Worm (Caenorhabditis elegans): ENCODE measurements around the gene asp-6.

The asp-6 gene

ce11 chrV:8288125-8288806, 19.5 kb upstream of the asp-6 start:
- TF ChIP-seq ztf-11 (tag; optimal IDR thresholded peaks at IDR 0.05) = no peak
- no peak for TF ChIP-seq C04F5.9 (tag; optimal IDR thresholded peaks at IDR 0.05)
- TF ChIP-seq skn-1 (tag; optimal IDR thresholded peaks at IDR 0.05) = peak; percentile 44
- TF ChIP-seq mdl-1 (tag; optimal IDR thresholded peaks at IDR 0.05) = no peak
- TF ChIP-seq nhr-47 (tag; optimal IDR thresholded peaks at IDR 0.05) = no peak
- peak; percentile 81 for TF ChIP-seq elt-2 (tag; optimal IDR thresholded peaks at IDR 0.05)
- TF ChIP-seq fos-1 (tag; optimal IDR thresholded peaks at IDR 0.05) = no peak
- no peak for TF ChIP-seq mef-2 (tag; optimal IDR thresholded peaks at IDR 0.05)
- no peak for TF ChIP-seq lin-15B (tag; optimal IDR thresholded peaks at IDR 0.05)
- TF ChIP-seq jun-1 (tag; optimal IDR thresholded peaks at IDR 0.05) = no peak
- TF ChIP-seq F16B12.6 (tag; optimal IDR thresholded peaks at IDR 0.05) = no peak
- TF ChIP-seq nhr-77 (tag; optimal IDR thresholded peaks at IDR 0.05) = no peak
- no peak for TF ChIP-seq rnt-1 (tag; optimal IDR thresholded peaks at IDR 0.05)
- TF ChIP-seq alr-1 (tag; optimal IDR thresholded peaks at IDR 0.05; ENCODE audit: borderline replicate concordance) = no peak
- no peak for TF ChIP-seq ceh-90 (tag; optimal IDR thresholded peaks at IDR 0.05)
- 0 out of 2 replicates have a peak, but pooled peaks have one; percentile 21 for TF ChIP-seq nhr-19 (GFP tag; conservative IDR thresholded peaks at IDR 0.05)
- TF ChIP-seq fkh-8 (tag; optimal IDR thresholded peaks at IDR 0.05) = peak; percentile 5
- TF ChIP-seq lin-13 (GFP tag; optimal IDR thresholded peaks at IDR 0.05) = no peak
- no peak for TF ChIP-seq tbx-2 (tag; optimal IDR thresholded peaks at IDR 0.05)
- TF ChIP-seq efl-1 (optimal IDR thresholded peaks at IDR 0.05) = no peak
- no peak for TF ChIP-seq efl-1 (GFP tag; optimal IDR thresholded peaks at IDR 0.05 in 1 of 2)
- TF ChIP-seq ztf-4 (tag; optimal IDR thresholded peaks at IDR 0.05) = no peak
- TF ChIP-seq dpl-1 (GFP tag; optimal IDR thresholded peaks at IDR 0.05) = no peak
- TF ChIP-seq zip-4 (GFP tag; optimal IDR thresholded peaks at IDR 0.05) = peak; percentile 35
- no peak for TF ChIP-seq blmp-1 (tag; optimal IDR thresholded peaks at IDR 0.05)
- TF ChIP-seq ama-1 (optimal IDR thresholded peaks at IDR 0.05) = no peak
- TF ChIP-seq nhr-71 (tag; optimal IDR thresholded peaks at IDR 0.05) = peak; percentile 17
- TF ChIP-seq swsn-7 (tag; optimal IDR thresholded peaks at IDR 0.05) = no peak
- no peak for TF ChIP-seq egl-27 (tag; optimal IDR thresholded peaks at IDR 0.05)
- no peak for TF ChIP-seq unc-86 (tag; optimal IDR thresholded peaks at IDR 0.05)
- no peak for TF ChIP-seq nhr-76 (tag; optimal IDR thresholded peaks at IDR 0.05)
- TF ChIP-seq lin-14 (GFP tag; optimal IDR thresholded peaks at IDR 0.05) = no peak
- TF ChIP-seq aha-1 (tag; optimal IDR thresholded peaks at IDR 0.05) = no peak
- no peak for TF ChIP-seq ceh-8 (GFP tag; optimal IDR thresholded peaks at IDR 0.05)
- no peak for TF ChIP-seq snpc-4 (tag; optimal IDR thresholded peaks at IDR 0.05)
- TF ChIP-seq isw-1 (GFP tag; IDR thresholded peaks at IDR 0.05) = no peak
- no peak for TF ChIP-seq nhr-237 (tag; optimal IDR thresholded peaks at IDR 0.05)

ce11 chrV:8285455-8285854, 16.7 kb upstream of the asp-6 start:
- TF ChIP-seq C04F5.9 (tag; optimal IDR thresholded peaks at IDR 0.05) (no peak), sptf-1 (tag; optimal IDR thresholded peaks at IDR 0.05) (no peak), nhr-12 (tag; optimal IDR thresholded peaks at IDR 0.05) (no peak), egl-27 (tag; optimal IDR thresholded peaks at IDR 0.05) (no peak)

DNA sequence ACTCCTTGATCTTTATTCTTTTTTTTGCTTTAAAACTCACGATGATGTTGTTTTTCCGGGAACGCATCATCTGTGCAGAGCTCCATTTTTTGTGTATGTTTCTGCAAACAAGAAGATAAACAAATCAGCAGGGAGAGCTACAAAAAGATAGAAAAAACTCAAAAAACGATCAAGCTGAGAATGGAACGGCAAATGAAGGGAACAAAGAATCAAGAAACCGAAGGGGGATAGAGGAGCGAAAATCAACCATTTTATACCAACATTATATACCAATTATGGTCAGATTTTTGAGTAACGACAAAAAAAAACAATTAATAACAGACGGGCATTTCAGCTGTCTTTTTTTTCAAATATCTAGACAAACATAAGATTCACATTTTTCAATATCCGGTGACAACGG, 16.1 kb upstream of the asp-6 start, which contains the start of gene slc-17.5:
Gene slc-17.5, minus strand, starts transcription at position 101 of the 400 bp plus-strand sequence.
- TF ChIP-seq hlh-4 (tag; optimal IDR thresholded peaks at IDR 0.05) (no peak), aly-2 (tag; optimal IDR thresholded peaks at IDR 0.05) (no peak), unc-98 (GFP tag; IDR thresholded peaks at IDR 0.05) (no peak), nhr-237 (tag; optimal IDR thresholded peaks at IDR 0.05) (no peak), C16A3.4 (tag; optimal IDR thresholded peaks at IDR 0.05) (no peak)

Data from whole organism, L1 larva.